Worm (Caenorhabditis elegans) whole organism, dauer: Measurements from ENCODE around the gene alfa-1.

Experiments
- unc-62 ChIP-seq: sonication (generic microtip); optimal IDR thresholded peaks from 2 replicates; lab custom pipeline; 2017; ENCODE audit warnings: missing biosample characterization, missing genetic modification reagents, missing genetic modification characterization

The alfa-1 gene

DNA sequence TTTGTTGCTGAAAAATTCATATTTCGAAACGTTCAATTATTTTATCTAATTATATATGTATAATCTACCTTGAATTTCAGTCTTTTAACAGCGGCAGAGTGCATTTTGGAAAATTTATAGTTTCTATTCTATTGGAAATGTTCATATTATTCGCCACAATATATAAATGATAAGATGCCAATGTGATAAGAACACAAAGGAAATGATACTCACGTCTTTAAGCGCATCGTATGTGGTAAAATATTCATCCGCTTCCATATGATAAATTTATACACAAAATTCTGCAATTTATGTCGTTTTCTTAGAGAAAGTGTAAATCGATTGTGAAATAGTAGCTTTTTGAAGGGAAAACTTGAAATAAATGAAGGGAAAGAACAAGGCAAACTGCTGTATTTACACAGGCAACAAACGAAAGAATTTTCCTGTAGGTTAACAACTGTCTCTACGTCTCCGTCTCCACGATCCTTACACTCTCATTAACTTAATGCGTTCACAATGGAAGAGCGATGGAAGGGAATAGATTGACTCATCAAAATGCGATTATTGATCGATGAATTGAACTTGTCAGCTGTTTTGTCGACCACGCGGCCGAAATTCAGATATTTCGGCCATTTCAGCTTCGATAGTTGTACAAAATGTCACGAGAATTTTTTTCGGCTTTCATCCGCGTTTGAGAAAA is at the start of gene alfa-1:
alfa-1 (minus strand) TSS at position 515 of the 679 bp plus-strand sequence.
- TF ChIP-seq unc-62, result no peak

DNA sequence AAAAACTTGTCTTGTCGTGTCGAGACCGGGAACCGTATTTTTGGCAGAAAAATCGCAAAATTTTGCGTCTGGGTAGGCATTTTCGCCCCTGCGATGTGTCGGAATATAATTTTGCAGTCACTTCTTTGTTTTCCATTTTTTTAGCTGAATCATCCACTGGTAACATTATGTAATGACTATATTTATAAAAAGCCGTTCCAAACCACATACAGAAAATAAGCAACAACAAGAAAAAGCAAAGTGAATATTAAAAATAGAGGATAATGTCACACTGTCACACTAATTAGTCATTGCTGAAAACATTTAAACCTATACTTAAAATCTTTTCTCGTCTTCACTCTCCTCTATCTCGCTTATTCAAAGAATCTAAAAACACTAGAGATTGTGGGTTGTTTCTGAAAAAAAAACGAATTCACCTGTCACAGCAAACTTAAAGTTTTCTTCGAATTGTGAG is 47.0 kb upstream of the alfa-1 start, which contains the start of gene sre-1:
sre-1 (plus strand) TSS at position 404 of the 454 bp plus-strand sequence.
- no peak for TF ChIP-seq unc-62

DNA sequence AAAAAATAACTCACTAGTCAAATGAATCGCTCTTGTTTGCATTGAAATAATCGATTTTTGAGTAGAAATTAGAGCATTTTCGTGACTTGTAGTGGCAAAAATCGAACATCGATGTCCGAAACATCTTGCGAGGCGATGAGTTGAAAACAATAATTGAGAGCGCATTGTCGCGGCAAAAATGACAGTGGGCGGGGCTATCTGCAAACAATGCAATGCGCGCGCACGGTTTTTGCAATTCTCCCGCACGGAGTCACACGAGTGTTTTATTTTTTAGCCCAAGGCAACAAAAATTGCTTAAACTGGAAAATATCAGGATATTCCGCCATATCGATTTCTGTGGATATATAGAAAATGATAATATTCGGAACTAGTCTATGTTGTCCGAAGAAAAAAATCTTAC is 46.2 kb upstream of the alfa-1 start, which contains the start of gene B0495.9:
B0495.9 (minus strand) TSS at position 171 of the 400 bp plus-strand sequence.
- TF ChIP-seq unc-62, result no peak

DNA sequence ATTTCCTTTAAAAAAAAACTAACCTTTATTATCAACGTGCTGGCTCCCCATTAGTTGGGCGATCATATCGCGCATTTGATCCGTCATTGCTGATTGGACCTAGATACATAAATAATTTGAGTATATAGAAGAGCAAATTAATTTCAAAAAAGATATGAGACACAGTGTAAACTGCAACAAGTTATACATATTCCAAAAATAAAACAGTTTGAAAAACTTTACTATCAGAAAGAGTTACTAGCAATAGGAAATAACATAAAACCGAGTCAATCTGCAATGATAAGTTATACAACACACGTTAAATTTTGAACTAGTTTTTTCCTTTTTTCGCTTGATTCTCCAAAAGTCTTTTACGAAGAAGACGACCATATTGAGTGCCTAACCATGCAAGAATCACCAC is 45.1 kb upstream of the alfa-1 start, which contains the start of gene luc-7L:
luc-7L (minus strand) TSS at position 101 of the 400 bp plus-strand sequence.
- TF ChIP-seq unc-62, result no peak

DNA sequence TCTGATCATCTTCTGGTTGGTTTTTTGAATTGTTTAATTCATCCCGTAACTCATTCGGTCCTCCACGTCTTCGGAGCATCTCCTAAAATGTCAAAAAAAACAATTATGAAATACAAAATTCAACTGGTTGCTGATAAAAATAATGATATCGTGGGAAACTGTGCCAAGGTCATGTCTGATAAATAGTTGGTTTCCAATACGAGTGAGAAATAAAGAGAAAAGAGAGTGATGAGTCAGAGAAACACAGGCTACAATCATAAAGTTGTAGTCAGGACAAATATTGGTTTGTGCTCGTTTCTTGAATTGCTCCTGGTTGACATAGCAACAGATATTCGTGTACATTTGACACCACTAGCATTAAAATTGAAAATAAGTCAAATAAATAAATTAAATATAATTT is 42.8 kb upstream of the alfa-1 start, which contains the start of gene B0495.7:
B0495.7 (minus strand) TSS at position 82 of the 400 bp plus-strand sequence.
- no peak for TF ChIP-seq unc-62

DNA sequence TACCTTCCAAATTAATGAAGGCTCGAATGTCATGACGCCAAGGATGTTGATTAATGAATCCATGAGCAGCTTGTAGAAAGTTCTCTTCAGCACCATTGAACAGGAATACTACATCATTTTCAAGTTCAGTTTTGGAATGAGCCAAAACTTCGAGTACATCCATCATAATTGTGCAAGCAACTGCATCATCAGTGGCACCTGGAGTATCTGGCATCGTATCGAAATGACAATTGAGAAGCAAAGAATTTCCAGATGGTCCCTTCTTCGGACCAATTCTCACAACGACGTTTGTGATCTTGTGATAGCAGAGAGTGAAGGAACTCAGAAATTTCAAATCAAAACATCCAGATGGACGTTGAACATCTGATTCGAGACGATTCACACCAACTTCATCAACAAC is 42.1 kb upstream of the alfa-1 start:
- TF ChIP-seq unc-62, result no peak

DNA sequence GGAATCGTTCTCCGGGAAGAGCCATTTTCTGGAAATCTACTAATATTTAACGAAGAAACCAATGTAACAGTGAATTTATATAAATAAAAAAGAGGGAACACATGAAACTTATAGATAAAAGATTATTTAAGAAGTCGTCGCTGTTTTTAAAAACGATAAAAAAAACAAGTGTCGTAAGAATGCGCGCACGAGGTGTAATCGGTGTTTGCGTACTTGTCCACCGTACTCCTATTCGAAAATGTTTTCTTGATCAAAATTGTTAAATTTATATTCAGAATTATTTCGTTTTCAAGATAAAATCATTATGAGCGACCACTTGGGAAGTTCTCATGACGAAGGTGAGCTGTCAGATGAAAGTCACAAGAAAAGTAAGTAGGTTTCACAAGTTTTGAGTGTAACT is 36.7 kb upstream of the alfa-1 start, which contains the start of the genes moa-2 and cdk-11.1:
moa-2 (minus strand) TSS at position 25 of the 400 bp plus-strand sequence.
cdk-11.1 (plus strand) TSS at position 227 of the 400 bp plus-strand sequence.
- TF ChIP-seq unc-62, result no peak

DNA sequence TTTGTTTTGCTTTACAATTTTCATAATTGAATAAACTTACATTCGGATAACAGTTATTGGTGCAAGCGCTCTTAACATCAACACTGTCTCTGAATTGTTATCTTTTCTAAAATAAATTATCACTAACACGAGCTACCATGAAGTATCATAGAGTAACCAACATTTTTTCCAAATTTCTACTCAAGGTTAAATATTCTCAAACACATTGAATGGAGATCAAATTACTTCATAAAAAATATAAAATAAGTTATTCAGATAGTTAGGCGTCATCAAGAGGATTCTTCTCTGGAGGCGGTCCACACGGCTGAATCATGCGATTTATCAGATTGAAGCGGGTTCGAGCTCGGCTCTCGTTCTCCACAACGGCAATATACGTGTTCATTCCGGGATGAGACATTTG is 36.1 kb upstream of the alfa-1 start, which contains the start of gene B0495.5:
B0495.5 (minus strand) TSS at position 101 of the 400 bp plus-strand sequence.
- TF ChIP-seq unc-62, result no peak

DNA sequence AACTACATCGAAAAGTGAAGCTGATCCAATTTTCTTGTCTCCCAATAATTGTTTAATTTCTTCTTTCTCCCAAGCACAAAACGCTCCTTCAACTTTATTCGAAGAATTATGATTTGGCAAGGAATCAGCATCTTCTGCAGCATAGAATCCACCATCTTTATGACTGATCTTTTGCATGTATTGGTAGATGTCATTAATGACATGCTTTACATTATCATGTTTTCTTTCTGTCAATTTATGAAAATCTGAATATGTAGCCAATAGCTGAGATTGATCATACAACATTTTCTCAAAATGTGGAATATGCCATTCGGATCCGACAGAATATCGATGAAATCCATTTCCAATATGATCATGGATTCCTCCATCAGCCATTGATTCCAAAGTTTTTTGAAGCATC is 34.8 kb upstream of the alfa-1 start:
- TF ChIP-seq unc-62, result no peak

DNA sequence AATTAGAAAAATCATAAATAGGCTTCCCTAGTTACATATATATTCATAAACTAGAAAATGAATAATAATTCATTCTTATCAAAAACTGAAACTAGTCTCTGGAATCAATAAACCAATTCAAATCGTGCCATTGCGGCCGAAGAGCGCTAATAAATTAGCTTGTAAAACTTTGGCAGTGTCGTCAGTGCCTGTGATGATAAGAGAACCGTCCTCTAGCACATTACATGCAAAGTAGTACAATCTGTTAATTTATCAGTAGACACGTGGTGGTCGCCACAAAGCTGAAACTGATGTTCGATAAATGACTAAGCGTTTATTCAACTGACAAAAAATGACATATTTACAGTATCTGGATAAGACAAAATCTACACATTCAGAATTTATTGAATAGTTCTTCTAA is 33.3 kb upstream of the alfa-1 start:
- TF ChIP-seq unc-62, result no peak

DNA sequence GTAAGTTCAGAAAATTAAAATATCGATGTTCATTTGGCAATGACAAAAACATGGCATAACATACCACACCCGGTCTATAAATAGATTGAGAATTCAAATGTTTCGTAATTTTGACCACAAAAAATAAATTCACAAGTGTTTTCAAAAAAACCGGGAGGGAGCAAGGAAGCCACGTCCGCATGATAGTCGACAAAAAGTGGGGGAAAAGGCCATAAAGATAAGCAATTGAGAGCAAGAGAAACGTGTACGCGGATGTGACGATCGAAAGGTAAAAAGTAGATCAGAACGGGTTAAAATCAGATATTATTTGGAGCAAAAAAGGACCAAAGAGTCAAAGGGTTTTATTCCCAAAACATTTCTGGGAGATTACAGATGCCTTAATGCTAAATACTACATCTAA is 32.4 kb upstream of the alfa-1 start:
- no peak for TF ChIP-seq unc-62

DNA sequence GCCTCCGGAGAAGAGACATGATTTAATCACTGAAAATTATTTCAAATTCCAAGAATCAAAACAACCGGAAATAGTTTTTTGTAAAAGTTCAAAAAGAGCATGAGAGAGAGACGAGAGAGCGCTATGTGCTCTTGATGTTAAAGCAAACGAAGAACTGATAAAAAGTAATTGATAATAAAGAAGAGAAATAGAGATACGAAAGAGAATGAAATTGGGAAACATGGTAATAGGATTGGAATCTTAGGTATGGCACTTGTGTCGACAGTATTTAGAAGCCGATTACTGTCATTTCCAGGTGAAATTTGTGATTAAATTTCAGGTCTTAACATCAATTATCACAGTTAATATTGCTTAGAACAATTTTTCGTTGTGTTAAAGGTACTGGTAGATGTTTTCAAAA is 31.6 kb upstream of the alfa-1 start, which contains the start of gene nhx-2:
nhx-2 (minus strand) TSS at position 29 of the 400 bp plus-strand sequence.
- no peak for TF ChIP-seq unc-62

DNA sequence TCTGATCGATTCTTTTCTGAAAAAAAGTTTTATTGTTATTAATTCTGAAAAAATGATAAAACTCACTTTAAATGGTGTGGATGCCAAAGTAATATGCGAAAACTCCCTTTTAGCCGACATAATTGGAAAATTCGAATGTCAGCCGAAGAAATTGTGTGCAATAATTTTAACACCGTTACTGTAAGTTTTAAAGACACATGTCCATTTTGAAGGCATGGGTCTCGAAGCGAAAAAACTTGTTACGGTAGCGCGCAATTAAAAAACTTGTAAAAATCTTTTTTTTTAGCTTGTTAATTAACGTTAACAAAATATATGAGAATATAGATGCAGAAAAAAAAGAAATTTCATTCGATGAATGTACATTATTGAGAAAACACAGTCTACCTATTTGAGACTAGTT is 28.1 kb upstream of the alfa-1 start, which contains the start of gene pid-1:
pid-1 (minus strand) TSS at position 173 of the 400 bp plus-strand sequence.
- TF ChIP-seq unc-62, result no peak

DNA sequence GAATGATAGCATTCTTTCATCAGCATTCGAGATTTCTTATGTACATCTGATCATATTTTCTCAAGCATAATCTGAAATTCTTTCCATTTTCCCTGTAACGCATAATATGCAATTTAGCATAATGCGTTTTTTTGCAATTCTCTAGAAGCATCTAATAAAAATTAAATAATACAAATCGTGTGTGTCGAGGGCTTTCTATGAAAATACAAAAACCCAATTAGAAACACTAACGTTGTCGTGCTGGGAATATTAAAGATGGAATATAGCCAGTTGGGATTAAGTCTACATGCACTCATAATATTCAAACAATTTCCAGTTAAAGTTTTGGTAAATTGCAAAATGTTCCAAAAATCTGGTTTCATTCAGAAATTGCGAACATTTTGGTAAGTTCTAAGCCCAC is 22.3 kb upstream of the alfa-1 start, which contains the start of gene F18A1.1:
F18A1.1 (plus strand) TSS at position 301 of the 400 bp plus-strand sequence.
- TF ChIP-seq unc-62, result no peak

DNA sequence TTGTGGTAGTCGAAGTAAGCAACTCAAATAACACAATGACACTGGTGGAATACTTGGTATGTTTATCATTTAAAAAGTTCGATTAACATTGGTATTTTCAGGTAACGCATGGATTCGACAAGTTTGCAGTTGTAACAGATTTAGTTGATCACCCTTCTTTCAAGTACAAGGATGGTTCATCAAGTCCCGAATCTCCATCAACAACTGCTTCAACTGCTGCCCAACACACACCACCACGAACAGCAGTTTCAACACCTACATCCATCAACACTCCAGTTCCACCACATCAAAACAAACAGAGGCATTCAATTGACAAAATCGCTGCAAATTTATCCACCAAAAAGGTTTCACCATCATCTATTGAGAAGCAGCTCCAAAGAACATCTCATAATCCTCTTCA is 20.2 kb upstream of the alfa-1 start:
- TF ChIP-seq unc-62, result no peak

DNA sequence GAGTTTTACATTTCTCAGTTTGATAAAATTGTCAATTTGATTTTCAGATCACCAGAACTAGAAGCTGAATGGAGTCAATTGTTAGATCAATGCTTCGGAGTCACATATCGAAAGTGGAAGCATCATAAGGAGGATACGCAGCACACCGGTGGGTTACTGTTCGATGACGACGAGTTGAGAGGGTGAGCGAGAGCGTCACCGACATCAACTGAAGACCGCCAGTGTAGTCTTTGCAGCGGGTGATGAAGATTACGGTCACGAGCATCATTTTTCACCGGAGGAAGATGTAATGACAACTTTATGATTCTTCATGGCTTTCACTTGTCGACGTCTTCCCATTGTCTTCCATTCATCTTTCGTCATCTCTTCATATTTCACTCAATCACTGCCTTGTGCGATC is 19.6 kb upstream of the alfa-1 start, which contains the start of gene lin-26:
lin-26 (plus strand) TSS at position 301 of the 400 bp plus-strand sequence.
- TF ChIP-seq unc-62, result no peak

DNA sequence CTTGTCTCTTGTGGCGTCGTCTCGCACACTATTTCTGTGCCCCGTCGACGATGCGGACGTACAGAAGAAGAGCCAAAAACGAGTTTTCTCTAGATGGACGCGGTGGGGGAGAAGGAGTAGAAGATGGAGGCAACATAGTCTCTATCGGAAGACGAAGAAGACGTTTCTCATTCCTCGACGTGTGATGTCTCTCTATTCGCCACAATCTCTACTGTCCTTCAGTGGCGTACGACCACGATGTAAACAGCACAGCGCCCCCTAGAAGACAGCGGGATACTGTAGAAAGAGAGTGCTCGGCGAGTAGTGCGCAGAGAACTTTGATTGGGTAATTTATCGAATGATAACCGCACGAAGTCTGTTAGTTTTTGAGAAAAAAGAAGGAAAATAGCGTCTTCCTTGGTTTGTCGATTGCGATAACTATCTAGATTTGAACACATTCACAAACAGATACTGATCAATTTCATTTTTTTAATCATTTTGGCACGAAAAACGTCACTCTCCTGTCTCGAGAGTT is 17.2 kb upstream of the alfa-1 start:
- TF ChIP-seq unc-62, result no peak
